Fruit fly (Drosophila melanogaster): Measurements from ENCODE around the gene CG10163.
A peak's percentile ranks its signal among the peaks of the same experiment; 100 is the strongest.

Gene CG10163

dm6 chr3L:6269003-6269402 lies 10.4 kb upstream of the CG10163 start (continued):
- TF ChIP-seq Hr51 (GFP tag; optimal IDR thresholded peaks at IDR 0.05), result peak in 1 of 2 experiments; percentile 41

DNA sequence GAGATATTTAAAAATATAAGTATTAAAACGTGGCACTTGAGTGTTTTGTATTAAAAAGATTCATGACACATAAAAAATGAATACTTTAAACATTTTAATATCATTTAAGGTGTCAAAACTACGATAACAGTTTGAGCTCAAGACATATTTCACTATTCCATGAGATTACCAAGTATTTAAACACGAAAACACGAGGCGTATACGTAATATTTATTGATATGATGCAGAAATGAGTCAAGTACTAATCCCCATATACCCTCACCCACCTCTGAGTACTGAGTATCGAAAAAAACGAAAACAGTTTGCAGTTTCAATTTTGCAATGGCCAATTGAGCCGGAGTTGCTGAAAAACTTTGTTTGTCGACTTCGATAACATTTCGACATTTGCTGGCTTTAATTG lies 9.5 kb upstream of the CG10163 start:
- TF ChIP-seq Drgx (GFP tag; IDR thresholded peaks at IDR 0.05), result 0 out of 2 replicates have a peak, but pooled peaks have one; percentile 11
- TF ChIP-seq klu (GFP tag; IDR thresholded peaks at IDR 0.05), result no peak

dm6 chr3L:6267509-6267908 lies 8.9 kb upstream of the CG10163 start:
- TF ChIP-seq CG10462 (GFP tag; optimal IDR thresholded peaks at IDR 0.05), result no peak
- peak; percentile 91 for TF ChIP-seq Ets65A (GFP tag)

DNA sequence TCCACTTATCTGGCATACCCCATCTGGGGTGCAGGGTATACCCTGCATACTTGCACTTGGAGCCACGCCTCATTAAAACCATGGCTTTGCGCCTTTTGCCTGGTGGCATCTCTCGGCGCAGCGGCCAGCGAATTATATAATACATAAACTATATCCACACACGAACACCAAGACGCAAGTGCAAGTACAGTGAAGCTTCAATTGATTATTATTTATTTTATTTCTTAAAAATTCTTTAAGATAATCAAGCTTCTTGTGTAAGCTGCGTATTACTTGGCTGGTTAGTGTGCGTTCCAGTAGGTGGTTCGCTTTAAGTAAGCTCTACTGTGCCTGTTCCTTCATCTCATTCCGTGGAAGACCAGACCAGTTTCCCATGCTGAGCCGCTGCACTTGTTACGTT lies 7.8 kb upstream of the CG10163 start:
- TF ChIP-seq Optix (GFP tag; IDR thresholded peaks at IDR 0.05), result no peak
- peak; percentile 27 for TF ChIP-seq grau (tag; optimal IDR thresholded peaks at IDR 0.05)
- no peak for TF ChIP-seq tx (GFP tag; optimal IDR thresholded peaks at IDR 0.05)
- TF ChIP-seq CG10462 (GFP tag; optimal IDR thresholded peaks at IDR 0.05), result no peak
- no peak for TF ChIP-seq CG11085 (GFP tag; IDR thresholded peaks at IDR 0.05)
- TF ChIP-seq ERR (GFP tag; optimal IDR thresholded peaks at IDR 0.05), result no peak
- no peak for TF ChIP-seq Hr39 (optimal IDR thresholded peaks at IDR 0.05)
- TF ChIP-seq CG3281 (GFP tag; optimal IDR thresholded peaks at IDR 0.05), result no peak
- TF ChIP-seq Oli (tag; optimal IDR thresholded peaks at IDR 0.05), result peak; percentile 5
- no peak for TF ChIP-seq ase (GFP tag; IDR thresholded peaks at IDR 0.05)
- TF ChIP-seq hkb (optimal IDR thresholded peaks at IDR 0.05), result no peak
- TF ChIP-seq hkb (GFP tag; IDR thresholded peaks at IDR 0.05), result no peak
- TF ChIP-seq CG30020 (tag; optimal IDR thresholded peaks at IDR 0.05), result no peak
- TF ChIP-seq lbe (GFP tag; optimal IDR thresholded peaks at IDR 0.05), result peak; percentile 9
- TF ChIP-seq CG11504 (tag; optimal IDR thresholded peaks at IDR 0.05), result no peak
- TF ChIP-seq Ptx1 (GFP tag; IDR thresholded peaks at IDR 0.05), result 0 out of 2 replicates have a peak, but pooled peaks have one; percentile 37
- no peak for TF ChIP-seq twi (tag; optimal IDR thresholded peaks at IDR 0.05)
- no peak for TF ChIP-seq Kr (GFP tag; optimal IDR thresholded peaks at IDR 0.05)
- TF ChIP-seq CG10147 (GFP tag; optimal IDR thresholded peaks at IDR 0.05), result no peak
- no peak for TF ChIP-seq cas (GFP tag; IDR thresholded peaks at IDR 0.05)
- no peak for TF ChIP-seq Eip74EF (GFP tag; optimal IDR thresholded peaks at IDR 0.05)
- TF ChIP-seq slp2 (GFP tag; optimal IDR thresholded peaks at IDR 0.05), result no peak
- no peak for TF ChIP-seq dm (GFP tag; optimal IDR thresholded peaks at IDR 0.05)
- TF ChIP-seq odd (GFP tag; optimal IDR thresholded peaks at IDR 0.05), result no peak
- no peak for TF ChIP-seq Gsc (GFP tag; IDR thresholded peaks at IDR 0.05)
- no peak for TF ChIP-seq CG2116 (GFP tag; optimal IDR thresholded peaks at IDR 0.05)
- TF ChIP-seq nmo (GFP tag; optimal IDR thresholded peaks at IDR 0.05), result peak; percentile 1
- no peak for TF ChIP-seq CG17328 (GFP tag; IDR thresholded peaks at IDR 0.05)
- TF ChIP-seq jing (GFP tag; optimal IDR thresholded peaks at IDR 0.05), result no peak
- TF ChIP-seq jigr1 (GFP tag; IDR thresholded peaks at IDR 0.05), result no peak
- TF ChIP-seq kah (GFP tag; optimal IDR thresholded peaks at IDR 0.05), result no peak
- TF ChIP-seq sna (GFP tag; IDR thresholded peaks at IDR 0.05; ENCODE audit: partially characterized antibody), result no peak
- TF ChIP-seq CG11398 (GFP tag; optimal IDR thresholded peaks at IDR 0.05), result no peak
- TF ChIP-seq CG17802 (tag; optimal IDR thresholded peaks at IDR 0.05), result no peak
- TF ChIP-seq Mad (GFP tag; optimal IDR thresholded peaks at IDR 0.05), result no peak
- TF ChIP-seq tna (GFP tag; IDR thresholded peaks at IDR 0.05; ENCODE audit: partially characterized antibody), result no peak
- TF ChIP-seq zfh2 (GFP tag; optimal IDR thresholded peaks at IDR 0.05), result no peak
- no peak for TF ChIP-seq CG31224 (GFP tag; IDR thresholded peaks at IDR 0.05)
- TF ChIP-seq E2f2 (GFP tag; IDR thresholded peaks at IDR 0.05), result no peak
- TF ChIP-seq CG2199 (GFP tag; IDR thresholded peaks at IDR 0.05), result no peak
- peak; percentile 9 for TF ChIP-seq gem (tag; optimal IDR thresholded peaks at IDR 0.05)
- no peak for TF ChIP-seq rib (GFP tag; IDR thresholded peaks at IDR 0.05)
- no peak for TF ChIP-seq CG2120 (GFP tag; optimal IDR thresholded peaks at IDR 0.05)
